Fruit fly (Drosophila melanogaster) whole organism, embryonic: ENCODE data around the gene Gdi.
A peak's percentile ranks its signal among the peaks of the same experiment; 100 is the strongest.

Experiments used
- Atf6 ChIP-seq: fragments of 200-800 bp; sonication (Bioruptor generic); IDR thresholded peaks from 2 replicates; pipeline ENCODE4 v1.3.6; 2022; ENCODE audit warnings: missing biosample characterization, missing genetic modification characterization
- CG12769 ChIP-seq: fragments of 200-800 bp; sonication (Bioruptor generic); optimal IDR thresholded peaks from 2 replicates; lab custom pipeline; 2019; ENCODE audit warnings: missing biosample characterization, mild to moderate bottlenecking, missing genetic modification characterization, moderate library complexity
- CG13424 ChIP-seq: fragments of 200-800 bp; sonication (Bioruptor generic); optimal IDR thresholded peaks from 2 replicates; lab custom pipeline; 2019; ENCODE audit warnings: missing biosample characterization, mild to moderate bottlenecking, missing genetic modification characterization, moderate library complexity
- CG14710 ChIP-seq: fragments of 200-800 bp; sonication (Bioruptor generic); optimal IDR thresholded peaks from 3 replicates; lab custom pipeline; 2019; ENCODE audit warnings: missing biosample characterization, mild to moderate bottlenecking, missing genetic modification characterization, moderate library complexity
- CG15696 ChIP-seq: fragments of 200-800 bp; sonication (Bioruptor generic); optimal IDR thresholded peaks from 2 replicates; lab custom pipeline; 2019; ENCODE audit warnings: missing biosample characterization, mild to moderate bottlenecking, missing genetic modification characterization, moderate library complexity
- CG16815 ChIP-seq: fragments of 200-800 bp; sonication (Bioruptor generic); optimal IDR thresholded peaks from 3 replicates; lab custom pipeline; 2017; ENCODE audit warnings: missing biosample characterization, mild to moderate bottlenecking, missing genetic modification characterization
- CG17829 ChIP-seq: fragments of 200-800 bp; optimal IDR thresholded peaks from 2 replicates; lab custom pipeline; 2019; ENCODE audit warnings: missing biosample characterization, mild to moderate bottlenecking, missing genetic modification characterization, moderate library complexity
- CG2678 ChIP-seq: fragments of 200-800 bp; sonication (Bioruptor generic); optimal IDR thresholded peaks from 3 replicates; lab custom pipeline; 2019; ENCODE audit warnings: missing biosample characterization, mild to moderate bottlenecking, missing genetic modification characterization, moderate library complexity
- CG2875 ChIP-seq: fragments of 200-800 bp; sonication (Bioruptor generic); optimal IDR thresholded peaks from 2 replicates; lab custom pipeline; 2017; ENCODE audit warnings: missing biosample characterization, mild to moderate bottlenecking, missing genetic modification characterization, missing genetic modification reagents
- CG2889 ChIP-seq: fragments of 200-800 bp; sonication (Bioruptor generic); IDR thresholded peaks from 3 replicates; pipeline ENCODE4 v1.3.6; 2022; ENCODE audit warnings: missing biosample characterization, missing genetic modification characterization
- CG3281 ChIP-seq: fragments of 200-800 bp; sonication (Bioruptor generic); optimal IDR thresholded peaks from 3 replicates; lab custom pipeline; 2017; ENCODE audit warnings: missing biosample characterization, mild to moderate bottlenecking, missing genetic modification characterization
- CG42726 ChIP-seq: fragments of 200-800 bp; sonication (Bioruptor generic); IDR thresholded peaks from 2 replicates; pipeline ENCODE4 v1.3.6; 2022; ENCODE audit warnings: missing biosample characterization, missing genetic modification characterization; ENCODE audit not compliant: partially characterized antibody
- CG7839 ChIP-seq: fragments of 200-800 bp; sonication (Bioruptor generic); optimal IDR thresholded peaks from 3 replicates; lab custom pipeline; 2018; ENCODE audit warnings: missing biosample characterization, mild to moderate bottlenecking, missing genetic modification characterization, moderate library complexity
- CG9797 ChIP-seq: fragments of 200-800 bp; sonication (Bioruptor generic); optimal IDR thresholded peaks from 3 replicates; lab custom pipeline; 2018; ENCODE audit warnings: missing biosample characterization, mild to moderate bottlenecking, missing genetic modification characterization
- CoRest ChIP-seq: fragments of 200-800 bp; sonication (Bioruptor generic); optimal IDR thresholded peaks from 3 replicates; lab custom pipeline; 2018; ENCODE audit warnings: missing biosample characterization, mild to moderate bottlenecking, missing genetic modification characterization, moderate library complexity
- Dll ChIP-seq: fragments of 200-800 bp; sonication (Bioruptor generic); IDR thresholded peaks from 4 replicates; pipeline ENCODE4 v1.3.6; 2022; ENCODE audit warnings: missing biosample characterization, missing genetic modification characterization; ENCODE audit not compliant: partially characterized antibody
- Doc2 ChIP-seq: fragments of 200-800 bp; sonication (Bioruptor generic); IDR thresholded peaks from 2 replicates; pipeline ENCODE4 v1.3.6; 2022; ENCODE audit warnings: missing biosample characterization, missing genetic modification characterization
- Eip74EF ChIP-seq, 2 experiments: fragments of 200-800 bp in 1 of 2; fragments of >200 bp in 1 of 2; sonication (Bioruptor generic) in 1 of 2; optimal IDR thresholded peaks; 2 replicates each; lab custom pipeline; 2017 to 2019; ENCODE audit warnings: missing biosample characterization in 2 of 2, missing genetic modification characterization in 2 of 2, mild to moderate bottlenecking in 1 of 2, moderate library complexity in 1 of 2
- HLH54F ChIP-seq: fragments of 200-800 bp; sonication (Bioruptor generic); optimal IDR thresholded peaks from 3 replicates; lab custom pipeline; 2016; ENCODE audit warnings: missing biosample characterization, missing genetic modification characterization
- Hr3 ChIP-seq: fragments of 200-800 bp; sonication (Bioruptor generic); optimal IDR thresholded peaks from 3 replicates; lab custom pipeline; 2016; ENCODE audit warnings: missing biosample characterization, missing genetic modification characterization
- Hr39 ChIP-seq: fragments of >200 bp; optimal IDR thresholded peaks from 2 replicates; lab custom pipeline; 2017
- Mes4 ChIP-seq: fragments of 200-800 bp; sonication (Bioruptor generic); optimal IDR thresholded peaks from 2 replicates; lab custom pipeline; 2016; ENCODE audit warnings: missing biosample characterization, missing genetic modification characterization
- Neu2 ChIP-seq: fragments of 200-800 bp; sonication (Bioruptor generic); optimal IDR thresholded peaks from 3 replicates; lab custom pipeline; 2016; ENCODE audit warnings: missing biosample characterization, missing genetic modification characterization, borderline replicate concordance
- Nf-YC ChIP-seq: fragments of 200-800 bp; optimal IDR thresholded peaks from 3 replicates; lab custom pipeline; 2019; ENCODE audit warnings: missing biosample characterization, mild to moderate bottlenecking, missing genetic modification characterization, moderate library complexity
- Sox100B ChIP-seq: fragments of 200-800 bp; sonication (Bioruptor generic); optimal IDR thresholded peaks from 3 replicates; lab custom pipeline; 2018; ENCODE audit warnings: missing biosample characterization, mild to moderate bottlenecking, missing genetic modification characterization
- Trl ChIP-seq, 3 experiments: fragments of >200 bp in 2 of 3; fragments of 200-800 bp in 1 of 3; sonication (Bioruptor generic) in 1 of 3; optimal IDR thresholded peaks; 2 replicates in 1 of 3; 3 replicates in 2 of 3; lab custom pipeline; 2016 to 2017; ENCODE audit warnings: missing biosample characterization in 1 of 3, missing genetic modification characterization in 1 of 3
- Xrp1 ChIP-seq: fragments of 200-800 bp; sonication (Bioruptor generic); IDR thresholded peaks from 2 replicates; pipeline ENCODE4 v1.3.6; 2022; ENCODE audit warnings: missing biosample characterization, missing genetic modification characterization
- ase ChIP-seq: fragments of 200-800 bp; sonication (Bioruptor generic); IDR thresholded peaks from 3 replicates; pipeline ENCODE4 v1.3.6; 2022; ENCODE audit warnings: missing biosample characterization, missing genetic modification characterization
- cg ChIP-seq: fragments of 200-800 bp; sonication (Bioruptor generic); optimal IDR thresholded peaks from 3 replicates; lab custom pipeline; 2019; ENCODE audit warnings: missing biosample characterization, mild to moderate bottlenecking, missing genetic modification characterization, moderate library complexity
- chif ChIP-seq, 2 experiments: fragments of 200-800 bp; sonication (Bioruptor generic); optimal IDR thresholded peaks; 3 replicates each; lab custom pipeline; 2016; ENCODE audit warnings: missing biosample characterization in 2 of 2, missing genetic modification characterization in 2 of 2
- crp ChIP-seq, 2 experiments: fragments of 200-800 bp; sonication (Bioruptor generic); optimal IDR thresholded peaks; 2 replicates in 1 of 2; 3 replicates in 1 of 2; lab custom pipeline; 2017; ENCODE audit warnings: missing biosample characterization in 2 of 2, missing genetic modification characterization in 2 of 2, mild to moderate bottlenecking in 1 of 2, moderate library complexity in 1 of 2
- cwo ChIP-seq: fragments of 200-800 bp; sonication (Bioruptor generic); optimal IDR thresholded peaks from 3 replicates; lab custom pipeline; 2017; ENCODE audit warnings: missing biosample characterization, missing genetic modification characterization, mild to moderate bottlenecking, moderate library complexity, missing genetic modification reagents
- ewg ChIP-seq: fragments of 200-800 bp; sonication (Bioruptor generic); optimal IDR thresholded peaks from 3 replicates; lab custom pipeline; 2017; ENCODE audit warnings: mild to moderate bottlenecking, missing biosample characterization, missing genetic modification reagents, missing genetic modification characterization
- gfzf ChIP-seq: fragments of 200-800 bp; sonication (Bioruptor generic); optimal IDR thresholded peaks from 2 replicates; lab custom pipeline; 2016; ENCODE audit warnings: missing biosample characterization, mild to moderate bottlenecking, missing genetic modification characterization, moderate library complexity
- h ChIP-seq: fragments of >200 bp; optimal IDR thresholded peaks from 2 replicates; lab custom pipeline; 2017
- mirr ChIP-seq: fragments of 200-800 bp; sonication (Bioruptor generic); optimal IDR thresholded peaks from 3 replicates; lab custom pipeline; 2018; ENCODE audit warnings: missing biosample characterization, mild to moderate bottlenecking, missing genetic modification characterization
- nmo ChIP-seq: fragments of 200-800 bp; sonication (Bioruptor generic); optimal IDR thresholded peaks from 2 replicates; lab custom pipeline; 2018; ENCODE audit warnings: missing biosample characterization, mild to moderate bottlenecking, missing genetic modification characterization, moderate library complexity
- pum ChIP-seq: fragments of 200-800 bp; sonication (Bioruptor generic); optimal IDR thresholded peaks from 2 replicates; lab custom pipeline; 2016; ENCODE audit warnings: missing biosample characterization, missing genetic modification characterization
- pzg ChIP-seq: fragments of 200-800 bp; sonication (Bioruptor generic); optimal IDR thresholded peaks from 3 replicates; lab custom pipeline; 2018; ENCODE audit warnings: missing biosample characterization, mild to moderate bottlenecking, missing genetic modification characterization, moderate library complexity
- repo ChIP-seq: fragments of 200-800 bp; sonication (Bioruptor generic); optimal IDR thresholded peaks from 2 replicates; lab custom pipeline; 2016; ENCODE audit warnings: missing biosample characterization, missing genetic modification characterization
- row ChIP-seq: fragments of 200-800 bp; sonication (Bioruptor generic); IDR thresholded peaks from 3 replicates; pipeline ENCODE4 v1.3.6; 2022; ENCODE audit warnings: missing biosample characterization, missing genetic modification characterization
- sisA ChIP-seq: fragments of 200-800 bp; sonication (Bioruptor generic); IDR thresholded peaks from 2 replicates; pipeline ENCODE4 v1.3.6; 2022; ENCODE audit warnings: missing biosample characterization, missing genetic modification characterization
- slbo ChIP-seq: fragments of 200-800 bp; sonication (Bioruptor generic); IDR thresholded peaks from 2 replicates; pipeline ENCODE4 v1.3.6; 2022; ENCODE audit warnings: missing biosample characterization, missing genetic modification characterization
- sna ChIP-seq: fragments of 200-800 bp; sonication (Bioruptor generic); IDR thresholded peaks from 2 replicates; pipeline ENCODE4 v1.3.6; 2022; ENCODE audit warnings: missing biosample characterization, missing genetic modification characterization; ENCODE audit not compliant: partially characterized antibody
- sqz ChIP-seq: fragments of 200-800 bp; sonication (Bioruptor generic); optimal IDR thresholded peaks from 3 replicates; lab custom pipeline; 2018; ENCODE audit warnings: missing biosample characterization, mild to moderate bottlenecking, missing genetic modification characterization
- trh ChIP-seq: fragments of 200-800 bp; sonication (Bioruptor generic); optimal IDR thresholded peaks from 2 replicates; lab custom pipeline; 2016; ENCODE audit warnings: missing biosample characterization, missing genetic modification characterization
- ttk ChIP-seq: fragments of 200-800 bp; sonication (Bioruptor generic); IDR thresholded peaks from 2 replicates; pipeline ENCODE4 v2.1.2; 2022; ENCODE audit warnings: missing biosample characterization, missing genetic modification characterization
- usp ChIP-seq: fragments of >200 bp; optimal IDR thresholded peaks from 2 replicates; lab custom pipeline; 2017; ENCODE audit warnings: missing biosample characterization, missing genetic modification characterization
- vvl ChIP-seq: fragments of 200-800 bp; sonication (Bioruptor generic); IDR thresholded peaks from 2 replicates; pipeline ENCODE4 v1.3.6; 2022; ENCODE audit warnings: missing biosample characterization, missing genetic modification characterization
- zen ChIP-seq: fragments of 200-800 bp; sonication (Bioruptor generic); optimal IDR thresholded peaks from 3 replicates; lab custom pipeline; 2018; ENCODE audit warnings: missing biosample characterization, mild to moderate bottlenecking, missing genetic modification characterization, moderate library complexity
- zen2 ChIP-seq: fragments of 200-800 bp; sonication (Bioruptor generic); IDR thresholded peaks from 3 replicates; pipeline ENCODE4 v1.3.6; 2022; ENCODE audit warnings: missing biosample characterization, missing genetic modification characterization; ENCODE audit not compliant: partially characterized antibody

Gdi gene

dm6 chr2L:9522766-9523174, 28.1 kb upstream of the Gdi start (continued):
- no peak for TF ChIP-seq Eip74EF (GFP tag; optimal IDR thresholded peaks at IDR 0.05; lab: Kevin White, UChicago)
- peak; percentile 36; the same call in 1 of the 2 replicates for TF ChIP-seq vvl (GFP tag; lab: Robert Waterston, UW)
- no peak for TF ChIP-seq Neu2 (GFP tag; lab: Kevin White, UChicago)
- TF ChIP-seq row (GFP tag; lab: Robert Waterston, UW): no peak
- no peak for TF ChIP-seq cwo (GFP tag; lab: Kevin White, UChicago)
- no peak for TF ChIP-seq CG42726 (GFP tag; lab: Robert Waterston, UW)
- TF ChIP-seq slbo (GFP tag; lab: Robert Waterston, UW): no peak
- TF ChIP-seq CG2678 (tag; lab: Kevin White, UChicago): no peak
- no peak for TF ChIP-seq Sox100B
- TF ChIP-seq trh (GFP tag; lab: Kevin White, UChicago): no peak
- no peak for TF ChIP-seq repo
- no peak for TF ChIP-seq ttk
- TF ChIP-seq CG12769 (tag; lab: Kevin White, UChicago): peak; percentile 87
- no peak for TF ChIP-seq Nf-YC (tag; lab: Kevin White, UChicago)
- TF ChIP-seq Xrp1 (GFP tag; lab: Robert Waterston, UW): no peak
- TF ChIP-seq CG15696 (tag; lab: Kevin White, UChicago): no peak
- TF ChIP-seq gfzf (GFP tag; lab: Kevin White, UChicago): no peak
- TF ChIP-seq nmo (GFP tag; lab: Kevin White, UChicago): no peak
- TF ChIP-seq Hr39 (lab: Kevin White, UChicago): no peak
- peak; percentile 21 for TF ChIP-seq cg
- TF ChIP-seq CG3281 (GFP tag; lab: Kevin White, UChicago): no peak
- no peak for TF ChIP-seq chif (GFP tag; optimal IDR thresholded peaks at IDR 0.05; lab: Kevin White, UChicago)
- TF ChIP-seq pzg (GFP tag; lab: Kevin White, UChicago): no peak
- TF ChIP-seq usp (GFP tag; lab: Kevin White, UChicago): no peak
- no peak for TF ChIP-seq h (lab: Kevin White, UChicago)
- TF ChIP-seq CG16815 (GFP tag; lab: Kevin White, UChicago): no peak
- peak; percentile 88 to 89 for TF ChIP-seq Trl (optimal IDR thresholded peaks at IDR 0.05; lab: Kevin White, UChicago)
- no peak for TF ChIP-seq Trl (GFP tag; optimal IDR thresholded peaks at IDR 0.05; lab: Kevin White, UChicago)
- TF ChIP-seq HLH54F (GFP tag; lab: Kevin White, UChicago): no peak
- no peak for TF ChIP-seq Hr3 (GFP tag; lab: Kevin White, UChicago)
- TF ChIP-seq ewg: no peak
- TF ChIP-seq CG9797 (GFP tag; lab: Kevin White, UChicago): no peak
- TF ChIP-seq Mes4 (GFP tag; lab: Kevin White, UChicago): no peak
- TF ChIP-seq CG7839 (tag; lab: Kevin White, UChicago): no peak
- no peak for TF ChIP-seq sisA (GFP tag; lab: Robert Waterston, UW)
- TF ChIP-seq mirr (GFP tag; lab: Kevin White, UChicago): peak; percentile 12
- no peak for TF ChIP-seq zen2 (GFP tag; lab: Robert Waterston, UW)
- TF ChIP-seq CG2889: no peak
- TF ChIP-seq Atf6: no peak
- TF ChIP-seq CoRest (tag; lab: Kevin White, UChicago): no peak
- no peak for TF ChIP-seq sna (GFP tag; lab: Robert Waterston, UW)
- no peak for TF ChIP-seq sqz (GFP tag; lab: Kevin White, UChicago)
- TF ChIP-seq CG17829 (tag; lab: Kevin White, UChicago): no peak
- no peak for TF ChIP-seq CG2875 (GFP tag; lab: Kevin White, UChicago)
- TF ChIP-seq Dll (GFP tag; lab: Robert Waterston, UW): 0 out of 4 replicates have a peak, but pooled peaks have one; percentile 20
- TF ChIP-seq CG14710 (tag; lab: Kevin White, UChicago): no peak
- TF ChIP-seq zen (tag; lab: Kevin White, UChicago): no peak
- no peak for TF ChIP-seq CG13424 (tag; lab: Kevin White, UChicago)
- TF ChIP-seq Doc2 (GFP tag; lab: Robert Waterston, UW): no peak
- TF ChIP-seq crp (GFP tag; optimal IDR thresholded peaks at IDR 0.05; lab: Kevin White, UChicago): no peak
- no peak for TF ChIP-seq ase (GFP tag; lab: Robert Waterston, UW)
- TF ChIP-seq pum (GFP tag; lab: Kevin White, UChicago): no peak
